Worm (Caenorhabditis elegans) whole organism, L4/young adult: ENCODE results near the gene fbxb-71.

Experiments
- dao-5 ChIP-seq: sonication (generic microtip); optimal IDR thresholded peaks from 2 replicates; lab custom pipeline; 2016; ENCODE audit warnings: missing genotype, missing genetic modification characterization, moderate library complexity, missing compliant biosample characterization
- him-1 ChIP-seq: sonication (generic microtip); optimal IDR thresholded peaks from 2 replicates; lab custom pipeline; 2016; ENCODE audit warnings: missing genotype, missing genetic modification reagents, missing genetic modification characterization, missing compliant biosample characterization

- no peak for TF ChIP-seq dao-5
- TF ChIP-seq him-1 (tag; lab: Kevin White, UChicago), result no peak
These were observed 2.2 kb upstream of the fbxb-71 start, which contains the start of gene lbp-2 for ce11 chrX:3260509-3260908.
